Worm (Caenorhabditis elegans) whole organism, early embryonic: Measurements from ENCODE around the gene C06G3.8.

Experiments
- B0310.2 ChIP-seq: sonication (generic microtip); optimal IDR thresholded peaks from 2 replicates; lab custom pipeline; 2016; ENCODE audit warnings: mild to moderate bottlenecking, missing genetic modification characterization, missing compliant biosample characterization
- F13C5.2 ChIP-seq: sonication (generic microtip); optimal IDR thresholded peaks from 2 replicates; lab custom pipeline; 2017; ENCODE audit warnings: mild to moderate bottlenecking, missing genetic modification characterization, inconsistent platforms, missing compliant biosample characterization
- aly-1 ChIP-seq: sonication (generic microtip); optimal IDR thresholded peaks from 2 replicates; lab custom pipeline; 2016; ENCODE audit warnings: missing genetic modification characterization, missing compliant biosample characterization
- ama-1 ChIP-seq: fragments of 150-350 bp; optimal IDR thresholded peaks from 2 replicates; lab custom pipeline; 2014
- ceh-13 ChIP-seq: fragments of 200-800 bp; sonication (Bioruptor generic); optimal IDR thresholded peaks from 2 replicates; lab custom pipeline; 2018; ENCODE audit warnings: mild to moderate bottlenecking, missing genetic modification characterization, missing compliant biosample characterization
- ceh-36 ChIP-seq: sonication (generic microtip); optimal IDR thresholded peaks from 2 replicates; lab custom pipeline; 2016; ENCODE audit warnings: missing genetic modification characterization, inconsistent platforms, missing compliant biosample characterization
- ets-7 ChIP-seq: sonication (generic microtip); optimal IDR thresholded peaks from 2 replicates; lab custom pipeline; 2016; ENCODE audit warnings: missing genotype, missing genetic modification characterization, missing compliant biosample characterization
- flt-1 ChIP-seq: fragments of 200-800 bp; sonication (Bioruptor generic); IDR thresholded peaks from 2 replicates; pipeline ENCODE4 v1.3.6; 2022; ENCODE audit warnings: missing genetic modification characterization, missing compliant biosample characterization
- hmbx-1 ChIP-seq: sonication (generic microtip); optimal IDR thresholded peaks from 2 replicates; lab custom pipeline; 2016; ENCODE audit warnings: mild to moderate bottlenecking, missing genetic modification characterization, missing compliant biosample characterization
- hmg-4 ChIP-seq: fragments of 200-800 bp; sonication (Bioruptor generic); optimal IDR thresholded peaks from 2 replicates; lab custom pipeline; 2018; ENCODE audit warnings: mild to moderate bottlenecking, missing genetic modification characterization, missing compliant biosample characterization
- hnd-1 ChIP-seq: sonication (generic microtip); optimal IDR thresholded peaks from 2 replicates; lab custom pipeline; 2016; ENCODE audit warnings: missing genetic modification characterization, missing compliant biosample characterization
- pes-1 ChIP-seq: fragments of 200-800 bp; sonication (Bioruptor generic); IDR thresholded peaks from 2 replicates; pipeline ENCODE4 v1.3.6; 2022; ENCODE audit warnings: missing genetic modification reagents, missing genetic modification characterization, missing compliant biosample characterization
- scrt-1 ChIP-seq: fragments of 200-800 bp; sonication (Bioruptor generic); IDR thresholded peaks from 2 replicates; pipeline ENCODE4 v1.3.6; 2022; ENCODE audit warnings: missing genetic modification characterization, missing compliant biosample characterization
- sea-1 ChIP-seq: fragments of 200-800 bp; sonication (Bioruptor generic); conservative IDR thresholded peaks from 2 replicates; pipeline ENCODE4 v1.3.6; 2022; ENCODE audit warnings: missing genetic modification characterization, missing compliant biosample characterization
- tbx-11 ChIP-seq: fragments of 200-800 bp; sonication (Bioruptor generic); IDR thresholded peaks from 2 replicates; pipeline ENCODE4 v1.3.6; 2022; ENCODE audit warnings: missing genetic modification characterization, missing compliant biosample characterization
- tbx-37 ChIP-seq: fragments of 200-800 bp; sonication (Bioruptor generic); conservative IDR thresholded peaks from 2 replicates; pipeline ENCODE4 v1.3.6; 2022; ENCODE audit warnings: missing genetic modification reagents, missing genetic modification characterization, missing compliant biosample characterization
- tra-4 ChIP-seq: sonication (generic microtip); optimal IDR thresholded peaks from 2 replicates; lab custom pipeline; 2017; ENCODE audit warnings: missing genetic modification characterization, missing compliant biosample characterization

Gene C06G3.8

DNA sequence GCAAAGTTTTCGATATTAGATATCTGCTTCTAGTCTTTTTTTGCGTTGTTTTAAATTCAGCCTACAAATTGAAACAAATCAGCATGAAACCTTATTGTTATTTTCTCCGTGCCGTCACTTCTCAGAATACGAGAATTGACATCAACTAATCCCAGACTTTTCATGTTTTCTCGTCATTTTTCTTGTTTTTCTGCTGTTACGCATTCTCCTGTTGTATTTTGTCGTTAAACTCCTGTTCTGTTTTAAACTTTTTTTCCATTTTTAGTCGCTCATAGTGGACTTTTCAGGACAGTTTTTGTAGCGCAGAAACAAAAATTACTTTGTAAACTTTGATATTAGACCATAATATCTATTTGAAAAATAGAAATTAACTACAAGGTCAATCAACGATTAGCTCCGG, 10.1 kb downstream of the C06G3.8 start:
- TF ChIP-seq hnd-1 (tag; lab: Kevin White, UChicago), result no peak
- TF ChIP-seq scrt-1 (GFP tag; lab: Robert Waterston, UW), result no peak
- TF ChIP-seq B0310.2 (tag; lab: Kevin White, UChicago), result no peak
- TF ChIP-seq pes-1 (GFP tag; lab: Robert Waterston, UW), result no peak
- no peak for TF ChIP-seq sea-1 (GFP tag; lab: Robert Waterston, UW)
- TF ChIP-seq tbx-11 (GFP tag; lab: Robert Waterston, UW), result no peak
- TF ChIP-seq aly-1 (tag; lab: Kevin White, UChicago), result no peak
- TF ChIP-seq flt-1, result no peak
- TF ChIP-seq hmg-4, result no peak
- TF ChIP-seq F13C5.2 (tag; lab: Kevin White, UChicago), result no peak
- TF ChIP-seq tbx-37 (GFP tag; lab: Robert Waterston, UW), result no peak
- TF ChIP-seq ceh-13 (GFP tag; lab: Kevin White, UChicago), result no peak
- no peak for TF ChIP-seq ceh-36 (tag; lab: Kevin White, UChicago)
- no peak for TF ChIP-seq hmbx-1 (tag; lab: Kevin White, UChicago)

- TF ChIP-seq scrt-1 (GFP tag; lab: Robert Waterston, UW) (no peak), tbx-11 (GFP tag; lab: Robert Waterston, UW) (no peak), tra-4 (tag; lab: Kevin White, UChicago) (no peak), B0310.2 (tag; lab: Kevin White, UChicago) (no peak), tbx-37 (GFP tag; lab: Robert Waterston, UW) (no peak), flt-1 (no peak), ceh-36 (tag; lab: Kevin White, UChicago) (no peak), hmg-4 (no peak)
These were observed 11.7 kb downstream of the C06G3.8 start for ce11 chrIV:7020630-7021029.

DNA sequence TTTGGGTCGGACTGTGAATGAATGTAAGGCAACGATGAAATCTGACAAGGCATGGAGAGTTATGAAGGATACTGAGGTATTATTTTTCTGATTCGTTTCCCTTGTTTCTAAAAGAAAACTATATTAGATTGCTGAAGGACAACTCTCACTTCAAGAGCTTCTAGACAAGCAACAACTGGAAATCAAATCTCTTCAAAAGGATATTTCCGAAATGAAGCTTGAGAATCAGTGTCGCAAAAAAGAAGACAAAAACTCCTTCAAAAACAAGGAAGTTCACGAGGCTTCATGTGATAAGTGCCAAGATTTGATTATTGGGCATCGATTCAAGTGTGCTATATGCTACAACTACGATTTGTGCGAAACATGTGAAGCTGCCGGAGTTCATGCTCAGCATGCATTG, 13.7 kb downstream of the C06G3.8 start:
- TF ChIP-seq aly-1 (tag; lab: Kevin White, UChicago) (no peak), hmbx-1 (tag; lab: Kevin White, UChicago) (no peak), sea-1 (GFP tag; lab: Robert Waterston, UW) (no peak), F13C5.2 (tag; lab: Kevin White, UChicago) (no peak), tbx-37 (GFP tag; lab: Robert Waterston, UW) (no peak), tbx-11 (GFP tag; lab: Robert Waterston, UW) (no peak), ceh-36 (tag; lab: Kevin White, UChicago) (no peak), tra-4 (tag; lab: Kevin White, UChicago) (no peak), B0310.2 (tag; lab: Kevin White, UChicago) (no peak), flt-1 (no peak), scrt-1 (GFP tag; lab: Robert Waterston, UW) (no peak), hmg-4 (no peak), ama-1 (lab: Kevin White, UChicago) (no peak)

DNA sequence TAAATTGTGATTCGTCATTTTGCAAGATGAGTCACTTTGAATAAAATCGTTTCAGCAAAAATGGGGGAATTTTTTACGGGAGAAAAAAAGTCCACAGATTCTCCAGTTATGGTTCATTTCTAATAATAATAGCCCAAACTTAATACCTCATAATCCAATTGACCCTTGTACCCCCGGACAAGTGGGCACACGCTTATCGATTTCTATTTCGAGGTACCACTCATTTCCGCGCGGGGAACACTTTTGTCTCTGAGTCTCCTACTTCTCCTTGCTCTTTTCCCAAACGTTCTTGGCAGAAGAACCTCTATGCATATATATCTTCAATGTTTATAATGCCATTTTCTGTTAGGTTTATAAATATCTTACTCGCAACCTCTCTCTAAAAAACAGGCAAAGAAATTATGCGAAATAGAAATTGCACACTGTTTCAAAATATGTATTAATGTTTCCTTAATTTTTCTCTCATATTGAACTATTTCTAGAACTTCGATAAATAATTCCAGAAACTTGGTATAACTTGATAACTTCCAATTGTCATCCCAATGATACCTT, 15.2 kb downstream of the C06G3.8 start, which contains the start of gene gldi-4:
TSS of gene gldi-4 (plus strand) at position 502 of the 552 bp plus-strand sequence.
- no peak for TF ChIP-seq F13C5.2 (tag; lab: Kevin White, UChicago)
- TF ChIP-seq hnd-1 (tag; lab: Kevin White, UChicago), result no peak
- TF ChIP-seq flt-1, result no peak
- TF ChIP-seq ceh-13 (GFP tag; lab: Kevin White, UChicago), result no peak

ce11 chrIV:7016502-7016901, 15.9 kb downstream of the C06G3.8 start:
- TF ChIP-seq flt-1 (no peak), hmg-4 (no peak), sea-1 (GFP tag; lab: Robert Waterston, UW) (no peak), tra-4 (tag; lab: Kevin White, UChicago) (no peak)

DNA sequence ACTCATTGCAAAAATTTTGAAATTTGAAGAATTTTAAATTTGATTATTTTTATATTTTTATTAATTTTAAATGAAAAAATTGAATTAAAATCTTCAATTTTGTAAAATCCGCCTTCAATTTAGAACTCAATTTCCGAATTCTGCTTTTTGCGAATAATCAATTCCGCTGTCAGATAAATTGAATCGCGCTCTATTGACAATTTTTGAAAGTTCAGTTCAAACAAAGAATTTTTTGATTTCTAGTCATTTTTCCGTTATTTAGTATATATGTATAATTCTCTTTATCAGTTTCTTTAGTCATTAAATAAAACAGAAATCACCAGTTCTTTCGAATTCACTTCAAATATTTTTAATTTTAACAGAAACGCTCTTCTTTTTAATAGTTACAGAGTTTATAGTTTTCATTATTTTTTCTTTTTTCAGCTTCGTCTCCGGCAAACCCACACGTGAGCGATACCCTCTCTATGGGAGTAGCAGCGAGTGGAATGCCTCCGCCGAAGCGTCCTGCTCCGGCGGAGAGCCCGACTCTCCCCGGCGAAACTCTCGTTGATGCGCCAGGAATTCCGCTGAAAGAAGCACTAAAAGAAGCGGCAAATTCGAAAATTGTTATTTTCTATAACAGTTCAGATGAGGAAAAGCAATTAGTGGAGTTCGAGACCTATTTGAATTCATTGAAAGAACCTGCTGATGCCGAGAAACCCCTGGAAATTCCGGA, 19.5 kb downstream of the C06G3.8 start:
- TF ChIP-seq hmbx-1 (tag; lab: Kevin White, UChicago) (no peak), tbx-11 (GFP tag; lab: Robert Waterston, UW) (no peak), ceh-13 (GFP tag; lab: Kevin White, UChicago) (no peak), aly-1 (tag; lab: Kevin White, UChicago) (no peak), ceh-36 (tag; lab: Kevin White, UChicago) (no peak), ama-1 (lab: Kevin White, UChicago) (no peak), F13C5.2 (tag; lab: Kevin White, UChicago) (no peak), pes-1 (GFP tag; lab: Robert Waterston, UW) (no peak), scrt-1 (GFP tag; lab: Robert Waterston, UW) (no peak), hmg-4 (no peak), tbx-37 (GFP tag; lab: Robert Waterston, UW) (no peak), sea-1 (GFP tag; lab: Robert Waterston, UW) (no peak), ets-7 (tag; lab: Kevin White, UChicago) (no peak), B0310.2 (tag; lab: Kevin White, UChicago) (no peak), flt-1 (no peak), hnd-1 (tag; lab: Kevin White, UChicago) (no peak), tra-4 (tag; lab: Kevin White, UChicago) (no peak)

- no peak for TF ChIP-seq ceh-36 (tag; lab: Kevin White, UChicago)
- no peak for TF ChIP-seq tbx-11 (GFP tag; lab: Robert Waterston, UW)
- TF ChIP-seq tra-4 (tag; lab: Kevin White, UChicago), result no peak
- TF ChIP-seq pes-1 (GFP tag; lab: Robert Waterston, UW), result no peak
- TF ChIP-seq F13C5.2 (tag; lab: Kevin White, UChicago), result no peak
- TF ChIP-seq flt-1, result no peak
- TF ChIP-seq hmbx-1 (tag; lab: Kevin White, UChicago), result no peak
- no peak for TF ChIP-seq B0310.2 (tag; lab: Kevin White, UChicago)
- TF ChIP-seq hmg-4, result no peak
- TF ChIP-seq ets-7 (tag; lab: Kevin White, UChicago), result no peak
- TF ChIP-seq scrt-1 (GFP tag; lab: Robert Waterston, UW), result no peak
- TF ChIP-seq aly-1 (tag; lab: Kevin White, UChicago), result no peak
- TF ChIP-seq ceh-13 (GFP tag; lab: Kevin White, UChicago), result no peak
- TF ChIP-seq sea-1 (GFP tag; lab: Robert Waterston, UW), result no peak
- no peak for TF ChIP-seq ama-1 (lab: Kevin White, UChicago)
These were observed 20.1 kb downstream of the C06G3.8 start for ce11 chrIV:7012214-7012613.
